Worm (Caenorhabditis elegans) whole organism, young adult: Measurements from ENCODE around the gene R08A2.2.

Source experiments
- B0019.2 ChIP-seq: fragments of 200-800 bp; sonication (Bioruptor generic); conservative IDR thresholded peaks from 2 replicates; pipeline ENCODE4 v1.3.6; 2022; ENCODE audit warnings: missing genetic modification reagents, missing genetic modification characterization, missing compliant biosample characterization
- B0336.3 ChIP-seq: fragments of 200-800 bp; sonication (Bioruptor generic); IDR thresholded peaks from 2 replicates; pipeline ENCODE4 v1.3.6; 2022; ENCODE audit warnings: missing genetic modification characterization, missing compliant biosample characterization
- C06A6.2 ChIP-seq: fragments of 200-800 bp; sonication (Bioruptor generic); conservative IDR thresholded peaks from 2 replicates; pipeline ENCODE4 v1.3.6; 2022; ENCODE audit warnings: missing genetic modification characterization, missing compliant biosample characterization
- F10E7.11 ChIP-seq: sonication (generic microtip); optimal IDR thresholded peaks from 2 replicates; lab custom pipeline; 2017; ENCODE audit warnings: mild to moderate bottlenecking, missing genetic modification characterization, moderate library complexity, missing compliant biosample characterization
- F33H1.4 ChIP-seq: fragments of 200-800 bp; sonication (Bioruptor generic); IDR thresholded peaks from 2 replicates; pipeline ENCODE4 v1.3.6; 2022; ENCODE audit warnings: missing genetic modification reagents, missing genetic modification characterization, missing compliant biosample characterization
- F37B4.10 ChIP-seq: fragments of 200-800 bp; sonication (Bioruptor generic); IDR thresholded peaks from 2 replicates; pipeline ENCODE4 v1.3.6; 2022; ENCODE audit warnings: missing genetic modification characterization, missing compliant biosample characterization
- F39B2.1 ChIP-seq: fragments of 200-800 bp; sonication (Bioruptor generic); IDR thresholded peaks from 2 replicates; pipeline ENCODE4 v1.3.6; 2022; ENCODE audit warnings: missing genetic modification reagents, missing genetic modification characterization, missing compliant biosample characterization
- F49E8.2 ChIP-seq: sonication (generic microtip); optimal IDR thresholded peaks from 3 replicates; lab custom pipeline; 2017; ENCODE audit warnings: missing genetic modification characterization, mild to moderate bottlenecking, missing compliant biosample characterization, antibody characterized with exemption, moderate library complexity; ENCODE audit not compliant: insufficient read depth
- K11D2.4 ChIP-seq: fragments of 200-800 bp; sonication (Bioruptor generic); IDR thresholded peaks from 2 replicates; pipeline ENCODE4 v1.3.6; 2022; ENCODE audit warnings: missing genetic modification reagents, missing genetic modification characterization, missing compliant biosample characterization
- Y53G8AR.9 ChIP-seq: fragments of 200-800 bp; sonication (Bioruptor generic); conservative IDR thresholded peaks from 2 replicates; pipeline ENCODE4 v1.3.6; 2022; ENCODE audit warnings: missing genetic modification reagents, missing genetic modification characterization, missing compliant biosample characterization
- Y67H2A.10 ChIP-seq: fragments of 200-800 bp; sonication (Bioruptor generic); conservative IDR thresholded peaks from 2 replicates; pipeline ENCODE4 v1.3.6; 2022; ENCODE audit warnings: missing genetic modification reagents, missing genetic modification characterization, missing compliant biosample characterization
- Y95B8A.8 ChIP-seq: fragments of 200-800 bp; sonication (Bioruptor generic); IDR thresholded peaks from 2 replicates; pipeline ENCODE4 v1.3.6; 2022; ENCODE audit warnings: missing genetic modification reagents, missing genetic modification characterization, missing compliant biosample characterization
- ZK185.1 ChIP-seq: sonication (generic microtip); optimal IDR thresholded peaks from 2 replicates; lab custom pipeline; 2016; ENCODE audit warnings: mild to moderate bottlenecking, missing genetic modification characterization, missing compliant biosample characterization; ENCODE audit not compliant: poor library complexity, severe bottlenecking
- akir-1 ChIP-seq: fragments of 200-800 bp; sonication (Bioruptor generic); optimal IDR thresholded peaks from 2 replicates; lab custom pipeline; 2018; ENCODE audit warnings: mild to moderate bottlenecking, missing genetic modification characterization, moderate library complexity, missing compliant biosample characterization
- ama-1 ChIP-seq, 3 experiments: fragments of 150-350 bp in 1 of 3; sonication (generic microtip) in 2 of 3; optimal IDR thresholded peaks; 2 replicates each; lab custom pipeline; 2014 to 2018; ENCODE audit warnings: missing biosample characterization in 2 of 3, missing genetic modification characterization in 2 of 3, missing genetic modification reagents in 2 of 3
- aptf-3 ChIP-seq: fragments of 200-800 bp; sonication (Bioruptor generic); IDR thresholded peaks from 2 replicates; pipeline ENCODE4 v1.3.6; 2022; ENCODE audit warnings: missing genetic modification characterization, missing compliant biosample characterization
- athp-1 ChIP-seq: sonication (generic microtip); optimal IDR thresholded peaks from 2 replicates; lab custom pipeline; 2017; ENCODE audit warnings: mild to moderate bottlenecking, missing genetic modification characterization, missing compliant biosample characterization
- attf-3 ChIP-seq: fragments of 200-800 bp; sonication (Bioruptor generic); conservative IDR thresholded peaks from 2 replicates; pipeline ENCODE4 v1.3.6; 2022; ENCODE audit warnings: missing genetic modification reagents, missing genetic modification characterization, missing compliant biosample characterization
- chd-7 ChIP-seq: sonication (generic microtip); optimal IDR thresholded peaks from 2 replicates; lab custom pipeline; 2016; ENCODE audit warnings: mild to moderate bottlenecking, missing genetic modification characterization, moderate library complexity, missing compliant biosample characterization
- dox-1 ChIP-seq: fragments of 200-800 bp; sonication (Bioruptor generic); IDR thresholded peaks from 2 replicates; pipeline ENCODE4 v1.3.6; 2022; ENCODE audit warnings: missing genetic modification reagents, missing genetic modification characterization, missing compliant biosample characterization
- dpl-1 ChIP-seq: fragments of 150-350 bp; optimal IDR thresholded peaks from 2 replicates; lab custom pipeline; 2014; ENCODE audit warnings: missing biosample characterization, missing genetic modification reagents, missing genetic modification characterization
- efl-1 ChIP-seq: fragments of 150-350 bp; optimal IDR thresholded peaks from 2 replicates; lab custom pipeline; 2014; ENCODE audit warnings: missing biosample characterization, missing genetic modification reagents, missing genetic modification characterization
- ets-4 ChIP-seq: fragments of 200-800 bp; sonication (Bioruptor generic); optimal IDR thresholded peaks from 2 replicates; lab custom pipeline; 2018; ENCODE audit warnings: mild to moderate bottlenecking, missing genetic modification characterization, missing compliant biosample characterization
- him-1 ChIP-seq: sonication (generic microtip); optimal IDR thresholded peaks from 2 replicates; lab custom pipeline; 2016; ENCODE audit warnings: missing genotype, missing genetic modification reagents, missing genetic modification characterization, missing compliant biosample characterization
- hlh-12 ChIP-seq: sonication (generic microtip); optimal IDR thresholded peaks from 2 replicates; lab custom pipeline; 2016; ENCODE audit warnings: missing genetic modification characterization, missing compliant biosample characterization
- hmg-20 ChIP-seq: fragments of 200-800 bp; sonication (Bioruptor generic); IDR thresholded peaks from 2 replicates; pipeline ENCODE4 v1.3.6; 2022; ENCODE audit warnings: missing genetic modification reagents, missing genetic modification characterization, missing compliant biosample characterization
- hsf-1 ChIP-seq: fragments of 200-800 bp; sonication (Bioruptor generic); IDR thresholded peaks from 2 replicates; pipeline ENCODE4 v1.3.6; 2022; ENCODE audit warnings: missing genetic modification reagents, missing genetic modification characterization, missing compliant biosample characterization
- let-526 ChIP-seq: fragments of 200-800 bp; sonication (Bioruptor generic); IDR thresholded peaks from 2 replicates; pipeline ENCODE4 v1.3.6; 2022; ENCODE audit warnings: missing genetic modification reagents, missing genetic modification characterization, missing compliant biosample characterization
- let-607 ChIP-seq, 2 experiments: fragments of 200-800 bp in 1 of 2; sonication (Bioruptor generic) in 1 of 2; sonication (generic microtip) in 1 of 2; optimal IDR thresholded peaks; 2 replicates each; lab custom pipeline; 2016 to 2018; ENCODE audit warnings: mild to moderate bottlenecking in 2 of 2, missing compliant biosample characterization in 2 of 2, missing genetic modification characterization in 2 of 2, moderate library complexity in 2 of 2, missing genotype in 1 of 2
- lin-35 ChIP-seq, 3 experiments: fragments of 150-350 bp in 2 of 3; sonication (generic microtip) in 1 of 3; optimal IDR thresholded peaks; 2 replicates each; lab custom pipeline; 2014 to 2018; ENCODE audit warnings: missing biosample characterization in 3 of 3, missing genetic modification characterization in 3 of 3, missing genetic modification reagents in 3 of 3
- lin-54 ChIP-seq: fragments of 200-800 bp; sonication (Bioruptor generic); optimal IDR thresholded peaks from 2 replicates; lab custom pipeline; 2018; ENCODE audit warnings: mild to moderate bottlenecking, missing genetic modification characterization, missing compliant biosample characterization
- lsl-1 ChIP-seq: fragments of 200-800 bp; sonication (Bioruptor generic); optimal IDR thresholded peaks from 2 replicates; lab custom pipeline; 2018; ENCODE audit warnings: mild to moderate bottlenecking, missing genetic modification characterization, moderate library complexity, missing compliant biosample characterization
- madf-8 ChIP-seq: fragments of 200-800 bp; sonication (Bioruptor generic); conservative IDR thresholded peaks from 2 replicates; pipeline ENCODE4 v1.3.6; 2022; ENCODE audit warnings: missing genetic modification reagents, missing genetic modification characterization, missing compliant biosample characterization
- mcd-1 ChIP-seq: fragments of 200-800 bp; sonication (Bioruptor generic); IDR thresholded peaks from 2 replicates; pipeline ENCODE4 v1.3.6; 2022; ENCODE audit warnings: missing genetic modification reagents, missing genetic modification characterization, missing compliant biosample characterization
- mxl-1 ChIP-seq: sonication (generic microtip); optimal IDR thresholded peaks from 2 replicates; lab custom pipeline; 2016; ENCODE audit warnings: missing genetic modification characterization, missing compliant biosample characterization
- nfyb-1 ChIP-seq: fragments of 200-800 bp; sonication (Bioruptor generic); IDR thresholded peaks from 2 replicates; pipeline ENCODE4 v1.3.6; 2022; ENCODE audit warnings: missing genetic modification reagents, missing genetic modification characterization, missing compliant biosample characterization
- nhr-179 ChIP-seq: sonication (generic microtip); optimal IDR thresholded peaks from 2 replicates; lab custom pipeline; 2016; ENCODE audit warnings: mild to moderate bottlenecking, missing genetic modification characterization, missing compliant biosample characterization
- rcor-1 ChIP-seq: fragments of 200-800 bp; sonication (Bioruptor generic); IDR thresholded peaks from 2 replicates; pipeline ENCODE4 v1.3.6; 2022; ENCODE audit warnings: missing genetic modification reagents, missing genetic modification characterization, missing compliant biosample characterization
- sea-2 ChIP-seq: fragments of 200-800 bp; sonication (Bioruptor generic); IDR thresholded peaks from 2 replicates; pipeline ENCODE4 v1.3.6; 2022; ENCODE audit warnings: missing genetic modification characterization, missing compliant biosample characterization
- snpc-3.4 ChIP-seq: sonication (generic microtip); optimal IDR thresholded peaks from 2 replicates; lab custom pipeline; 2017; ENCODE audit warnings: missing genetic modification characterization, mild to moderate bottlenecking, missing compliant biosample characterization, antibody characterized with exemption, moderate library complexity, missing genotype, missing genetic modification reagents
- tbx-9 ChIP-seq: sonication (generic microtip); optimal IDR thresholded peaks from 2 replicates; lab custom pipeline; 2016; ENCODE audit warnings: borderline replicate concordance, missing genetic modification characterization, inconsistent platforms, missing compliant biosample characterization
- xnd-1 ChIP-seq: sonication (generic microtip); optimal IDR thresholded peaks from 2 replicates; lab custom pipeline; 2016; ENCODE audit warnings: missing genotype, missing genetic modification reagents, missing genetic modification characterization, missing compliant biosample characterization
- zfh-2 ChIP-seq: fragments of 200-800 bp; sonication (Bioruptor generic); conservative IDR thresholded peaks from 2 replicates; pipeline ENCODE4 v1.3.6; 2022; ENCODE audit warnings: missing genetic modification reagents, missing genetic modification characterization, missing compliant biosample characterization
- ztf-28 ChIP-seq: fragments of 200-800 bp; sonication (Bioruptor generic); IDR thresholded peaks from 2 replicates; pipeline ENCODE4 v1.3.6; 2022; ENCODE audit warnings: missing genetic modification reagents, missing genetic modification characterization, missing compliant biosample characterization
- ztf-3 ChIP-seq: fragments of 200-800 bp; sonication (Bioruptor generic); optimal IDR thresholded peaks from 2 replicates; lab custom pipeline; 2018; ENCODE audit warnings: mild to moderate bottlenecking, missing genetic modification characterization, missing compliant biosample characterization
- ztf-6 ChIP-seq: fragments of 200-800 bp; sonication (Bioruptor generic); IDR thresholded peaks from 2 replicates; pipeline ENCODE4 v1.3.6; 2022; ENCODE audit warnings: missing genetic modification reagents, missing genetic modification characterization, missing compliant biosample characterization

The R08A2.2 gene

ce11 chrV:14736851-14737250, 21.3 kb upstream of the R08A2.2 start, which contains the start of gene Y50E8A.5:
Y50E8A.5 (minus strand) TSS chrV:14736951.
- TF ChIP-seq akir-1 (GFP tag; lab: Kevin White, UChicago) = no peak
- TF ChIP-seq Y53G8AR.9 (GFP tag; lab: Robert Waterston, UW) = no peak
- TF ChIP-seq tbx-9 (tag; lab: Kevin White, UChicago) = no peak
- TF ChIP-seq K11D2.4 (GFP tag; lab: Robert Waterston, UW) = no peak
- no peak for TF ChIP-seq Y95B8A.8 (GFP tag; lab: Robert Waterston, UW)
- TF ChIP-seq F10E7.11 (tag; lab: Kevin White, UChicago) = no peak
- no peak for TF ChIP-seq B0019.2 (GFP tag; lab: Robert Waterston, UW)
- TF ChIP-seq him-1 = no peak
- TF ChIP-seq F33H1.4 = no peak
- TF ChIP-seq rcor-1 (GFP tag; lab: Robert Waterston, UW) = no peak
- TF ChIP-seq sea-2 = no peak
- TF ChIP-seq hlh-12 (tag; lab: Kevin White, UChicago) = no peak
- TF ChIP-seq F37B4.10 (GFP tag; lab: Robert Waterston, UW) = no peak
- no peak for TF ChIP-seq dpl-1 (GFP tag; lab: Kevin White, UChicago)
- no peak for TF ChIP-seq chd-7 (tag; lab: Kevin White, UChicago)
- no peak for TF ChIP-seq Y67H2A.10 (GFP tag; lab: Robert Waterston, UW)
- TF ChIP-seq aptf-3 (GFP tag; lab: Robert Waterston, UW) = no peak
- no peak for TF ChIP-seq hmg-20 (GFP tag; lab: Robert Waterston, UW)
- no peak for TF ChIP-seq nhr-179 (tag; lab: Kevin White, UChicago)
- TF ChIP-seq B0336.3 (GFP tag; lab: Robert Waterston, UW) = no peak
- TF ChIP-seq, all 124 proteins: peak for 0

- TF ChIP-seq zfh-2 (GFP tag; lab: Robert Waterston, UW) = no peak
- TF ChIP-seq madf-8 = no peak
- no peak for TF ChIP-seq nfyb-1 (GFP tag; lab: Robert Waterston, UW)
- TF ChIP-seq C06A6.2 (GFP tag; lab: Robert Waterston, UW) = no peak
- no peak for TF ChIP-seq B0019.2 (GFP tag; lab: Robert Waterston, UW)
- TF ChIP-seq efl-1 (GFP tag; lab: Kevin White, UChicago) = peak; percentile 78
- no peak for TF ChIP-seq athp-1 (tag; lab: Kevin White, UChicago)
- no peak for TF ChIP-seq F33H1.4
- TF ChIP-seq F39B2.1 (GFP tag; lab: Robert Waterston, UW) = no peak
- TF ChIP-seq ztf-28 (GFP tag; lab: Robert Waterston, UW) = no peak
- TF ChIP-seq dpl-1 (GFP tag; lab: Kevin White, UChicago) = peak; percentile 41
- TF ChIP-seq chd-7 (tag; lab: Kevin White, UChicago) = no peak
- no peak for TF ChIP-seq akir-1 (GFP tag; lab: Kevin White, UChicago)
- no peak for TF ChIP-seq ztf-6
- no peak for TF ChIP-seq ztf-3 (GFP tag; lab: Kevin White, UChicago)
- no peak for TF ChIP-seq dox-1
- no peak for TF ChIP-seq let-607 (tag; optimal IDR thresholded peaks at IDR 0.05; lab: Kevin White, UChicago)
- no peak for TF ChIP-seq hsf-1 (GFP tag; lab: Robert Waterston, UW)
- TF ChIP-seq snpc-3.4 (tag; lab: Kevin White, UChicago) = peak; percentile 5
- no peak for TF ChIP-seq mxl-1 (tag; lab: Kevin White, UChicago)
- TF ChIP-seq K11D2.4 (GFP tag; lab: Robert Waterston, UW) = no peak
- TF ChIP-seq mcd-1 = peak; percentile 79
- no peak for TF ChIP-seq Y95B8A.8 (GFP tag; lab: Robert Waterston, UW)
- TF ChIP-seq F49E8.2 (tag; lab: Kevin White, UChicago) = no peak
- no peak for TF ChIP-seq let-526 (GFP tag; lab: Robert Waterston, UW)
- TF ChIP-seq ama-1 (optimal IDR thresholded peaks at IDR 0.05; lab: Kevin White, UChicago) = no peak
- TF ChIP-seq ama-1 (GFP tag; optimal IDR thresholded peaks at IDR 0.05; lab: Kevin White, UChicago) = no peak
- no peak for TF ChIP-seq ZK185.1 (tag; lab: Kevin White, UChicago)
- TF ChIP-seq lin-35 (GFP tag; optimal IDR thresholded peaks at IDR 0.05; lab: Kevin White, UChicago) = peak in 1 of 3 experiments; percentile 72
- no peak for TF ChIP-seq attf-3
- TF ChIP-seq lsl-1 = peak; percentile 22
- TF ChIP-seq ets-4 (GFP tag; lab: Kevin White, UChicago) = no peak
- peak; percentile 35 for TF ChIP-seq lin-54 (GFP tag; lab: Kevin White, UChicago)
- no peak for TF ChIP-seq xnd-1 (tag; lab: Kevin White, UChicago)
Measured at ce11 chrV:14734187-14734765, 18.8 kb upstream of the R08A2.2 start, which contains the start of gene unc-61. unc-61 (minus strand) TSS chrV:14734237.
